Fruit fly (Drosophila melanogaster): ENCODE measurements around the gene CG8028.
A peak's percentile ranks its signal among the peaks of the same experiment; 100 is the strongest.

CG8028 gene

dm6 chrX:19276489-19277117 lies 3.5 kb downstream of the CG8028 start, which contains the start of the genes CG32537 and CG32536 (continued):
- TF ChIP-seq ara (GFP tag; IDR thresholded peaks at IDR 0.05) = 0 out of 2 replicates have a peak, but pooled peaks have one; percentile 22
- no peak for TF ChIP-seq odd (GFP tag; optimal IDR thresholded peaks at IDR 0.05)
- no peak for TF ChIP-seq CG12071 (GFP tag; optimal IDR thresholded peaks at IDR 0.05)
- no peak for TF ChIP-seq CG11247 (GFP tag; IDR thresholded peaks at IDR 0.05)
- TF ChIP-seq dan (GFP tag; IDR thresholded peaks at IDR 0.05) = no peak
- TF ChIP-seq sens-2 (GFP tag; IDR thresholded peaks at IDR 0.05) = no peak
- no peak for TF ChIP-seq zen (tag; optimal IDR thresholded peaks at IDR 0.05)
- TF ChIP-seq CG13894 (tag; optimal IDR thresholded peaks at IDR 0.05) = no peak
- no peak for TF ChIP-seq HLH54F (GFP tag; optimal IDR thresholded peaks at IDR 0.05)
- no peak for TF ChIP-seq bigmax (GFP tag; optimal IDR thresholded peaks at IDR 0.05)
- no peak for TF ChIP-seq rib (GFP tag; IDR thresholded peaks at IDR 0.05)
- no peak for TF ChIP-seq CG31224 (GFP tag; IDR thresholded peaks at IDR 0.05)
- no peak for TF ChIP-seq maf-S (GFP tag; optimal IDR thresholded peaks at IDR 0.05)
- no peak for TF ChIP-seq sna (GFP tag; IDR thresholded peaks at IDR 0.05; ENCODE audit: partially characterized antibody)
- no peak for TF ChIP-seq CG12391 (tag; optimal IDR thresholded peaks at IDR 0.05)
- TF ChIP-seq pnt (GFP tag; optimal IDR thresholded peaks at IDR 0.05) = no peak
- TF ChIP-seq Oli (tag; optimal IDR thresholded peaks at IDR 0.05) = no peak
- no peak for TF ChIP-seq Pdp1 (GFP tag; optimal IDR thresholded peaks at IDR 0.05)
- no peak for TF ChIP-seq CG18476 (GFP tag; optimal IDR thresholded peaks at IDR 0.05)
- no peak for TF ChIP-seq Bteb2 (GFP tag; optimal IDR thresholded peaks at IDR 0.05)
- no peak for TF ChIP-seq CG7987 (GFP tag; optimal IDR thresholded peaks at IDR 0.05)
- TF ChIP-seq CG10267 (tag; optimal IDR thresholded peaks at IDR 0.05) = no peak
- TF ChIP-seq CG7928 (GFP tag; optimal IDR thresholded peaks at IDR 0.05) = no peak
- TF ChIP-seq Dp (GFP tag; optimal IDR thresholded peaks at IDR 0.05) = peak; percentile 47
- TF ChIP-seq trh (GFP tag; optimal IDR thresholded peaks at IDR 0.05) = no peak
- no peak for TF ChIP-seq Vsx1 (GFP tag; optimal IDR thresholded peaks at IDR 0.05)
- no peak for TF ChIP-seq CG1647 (GFP tag; optimal IDR thresholded peaks at IDR 0.05)
- no peak for TF ChIP-seq tio (GFP tag; optimal IDR thresholded peaks at IDR 0.05)
- no peak for TF ChIP-seq Atf-2 (GFP tag; optimal IDR thresholded peaks at IDR 0.05)
- no peak for TF ChIP-seq chm (GFP tag; IDR thresholded peaks at IDR 0.05)
- TF ChIP-seq CG33213 (GFP tag; optimal IDR thresholded peaks at IDR 0.05) = no peak
- no peak for TF ChIP-seq wek (GFP tag; optimal IDR thresholded peaks at IDR 0.05)
- TF ChIP-seq Side (GFP tag; optimal IDR thresholded peaks at IDR 0.05) = no peak
- TF ChIP-seq scrt (GFP tag; optimal IDR thresholded peaks at IDR 0.05) = no peak
- TF ChIP-seq da (GFP tag; optimal IDR thresholded peaks at IDR 0.05) = no peak
- TF ChIP-seq ken (GFP tag; IDR thresholded peaks at IDR 0.05) = no peak
- no peak for TF ChIP-seq zfh2 (GFP tag; optimal IDR thresholded peaks at IDR 0.05)
- no peak for TF ChIP-seq vvl (GFP tag; IDR thresholded peaks at IDR 0.05)
- TF ChIP-seq al (GFP tag; IDR thresholded peaks at IDR 0.05) = no peak
- TF ChIP-seq CG14965 (GFP tag; optimal IDR thresholded peaks at IDR 0.05; ENCODE audit: borderline replicate concordance) = no peak
- no peak for TF ChIP-seq danr (GFP tag; IDR thresholded peaks at IDR 0.05)
- no peak for TF ChIP-seq CG17328 (GFP tag; IDR thresholded peaks at IDR 0.05)
- no peak for TF ChIP-seq Stat92E (GFP tag; optimal IDR thresholded peaks at IDR 0.05)
- peak; percentile 24 for TF ChIP-seq trem (tag; optimal IDR thresholded peaks at IDR 0.05)
- TF ChIP-seq ewg (GFP tag; optimal IDR thresholded peaks at IDR 0.05) = no peak
- no peak for TF ChIP-seq CG15011 (GFP tag; optimal IDR thresholded peaks at IDR 0.05)
- no peak for TF ChIP-seq CG12659 (GFP tag; optimal IDR thresholded peaks at IDR 0.05)
- TF ChIP-seq CG30403 (GFP tag; optimal IDR thresholded peaks at IDR 0.05) = no peak
- no peak for TF ChIP-seq CG18011 (GFP tag; optimal IDR thresholded peaks at IDR 0.05)
- peak; percentile 1 for TF ChIP-seq CG2712 (tag; optimal IDR thresholded peaks at IDR 0.05)
